Fruit fly (Drosophila melanogaster) whole organism, embryonic: ENCODE results near the gene CG10481.
A peak's percentile ranks its signal among the peaks of the same experiment; 100 is the strongest.

Experiments
- B-H1 ChIP-seq: fragments of 200-800 bp; sonication (Bioruptor generic); IDR thresholded peaks from 3 replicates; pipeline ENCODE4 v1.3.6; 2022; ENCODE audit warnings: missing biosample characterization, missing genetic modification characterization
- Bteb2 ChIP-seq: fragments of 200-800 bp; sonication (Bioruptor generic); optimal IDR thresholded peaks from 2 replicates; lab custom pipeline; 2016; ENCODE audit warnings: missing biosample characterization, missing genetic modification characterization
- CG1024 ChIP-seq: fragments of 200-800 bp; sonication (Bioruptor generic); IDR thresholded peaks from 2 replicates; pipeline ENCODE4 v1.3.6; 2022; ENCODE audit warnings: missing biosample characterization, missing genetic modification characterization
- CG10543 ChIP-seq: fragments of 200-800 bp; sonication (Bioruptor generic); optimal IDR thresholded peaks from 3 replicates; lab custom pipeline; 2017; ENCODE audit warnings: missing biosample characterization, mild to moderate bottlenecking, missing genetic modification characterization, moderate library complexity
- CG15514 ChIP-seq: fragments of 200-800 bp; sonication (Bioruptor generic); optimal IDR thresholded peaks from 3 replicates; lab custom pipeline; 2017; ENCODE audit warnings: missing biosample characterization, missing genetic modification characterization, mild to moderate bottlenecking, moderate library complexity, missing genetic modification reagents
- CG15696 ChIP-seq: fragments of 200-800 bp; sonication (Bioruptor generic); optimal IDR thresholded peaks from 2 replicates; lab custom pipeline; 2019; ENCODE audit warnings: missing biosample characterization, mild to moderate bottlenecking, missing genetic modification characterization, moderate library complexity
- CG18476 ChIP-seq: fragments of 200-800 bp; sonication (Bioruptor generic); optimal IDR thresholded peaks from 2 replicates; lab custom pipeline; 2016; ENCODE audit warnings: missing biosample characterization, mild to moderate bottlenecking, missing genetic modification characterization
- CG18599 ChIP-seq: fragments of 200-800 bp; sonication (Bioruptor generic); optimal IDR thresholded peaks from 3 replicates; lab custom pipeline; 2017; ENCODE audit warnings: missing biosample characterization, missing genetic modification characterization, mild to moderate bottlenecking, moderate library complexity, missing genetic modification reagents
- CG2889 ChIP-seq: fragments of 200-800 bp; sonication (Bioruptor generic); IDR thresholded peaks from 3 replicates; pipeline ENCODE4 v1.3.6; 2022; ENCODE audit warnings: missing biosample characterization, missing genetic modification characterization
- CG32532 ChIP-seq: fragments of 200-800 bp; sonication (Bioruptor generic); IDR thresholded peaks from 2 replicates; pipeline ENCODE4 v1.3.6; 2022; ENCODE audit warnings: missing biosample characterization, missing genetic modification characterization
- CG7357 ChIP-seq: fragments of 200-800 bp; sonication (Bioruptor generic); IDR thresholded peaks from 3 replicates; pipeline ENCODE4 v1.3.6; 2022; ENCODE audit warnings: missing biosample characterization, missing genetic modification characterization
- CG7372 ChIP-seq: fragments of 200-800 bp; sonication (Bioruptor generic); IDR thresholded peaks from 2 replicates; pipeline ENCODE4 v1.3.6; 2022; ENCODE audit warnings: missing biosample characterization, missing genetic modification characterization
- CG7745 ChIP-seq: fragments of 200-800 bp; sonication (Bioruptor generic); optimal IDR thresholded peaks from 2 replicates; lab custom pipeline; 2018; ENCODE audit warnings: missing biosample characterization, mild to moderate bottlenecking, missing genetic modification characterization, moderate library complexity
- CG7786 ChIP-seq: fragments of 200-800 bp; sonication (Bioruptor generic); optimal IDR thresholded peaks from 2 replicates; lab custom pipeline; 2016; ENCODE audit warnings: missing biosample characterization, missing genetic modification characterization
- CG7963 ChIP-seq: fragments of 200-800 bp; sonication (Bioruptor generic); IDR thresholded peaks from 3 replicates; pipeline ENCODE4 v1.3.6; 2022; ENCODE audit warnings: missing biosample characterization, missing genetic modification characterization; ENCODE audit not compliant: partially characterized antibody
- CG8089 ChIP-seq: fragments of 200-800 bp; sonication (Bioruptor generic); optimal IDR thresholded peaks from 3 replicates; lab custom pipeline; 2016; ENCODE audit warnings: missing biosample characterization, missing genetic modification characterization
- CG9437 ChIP-seq: fragments of 200-800 bp; sonication (Bioruptor generic); optimal IDR thresholded peaks from 2 replicates; lab custom pipeline; 2018; ENCODE audit warnings: missing biosample characterization, mild to moderate bottlenecking, missing genetic modification characterization
- Chrac-16 ChIP-seq: fragments of 200-800 bp; sonication (Bioruptor generic); optimal IDR thresholded peaks from 3 replicates; lab custom pipeline; 2016; ENCODE audit warnings: missing biosample characterization, missing genetic modification characterization
- CkIIα-i1 ChIP-seq: fragments of 200-800 bp; sonication (Bioruptor generic); IDR thresholded peaks from 2 replicates; pipeline ENCODE4 v1.3.6; 2022; ENCODE audit warnings: missing biosample characterization, missing genetic modification characterization
- Dbx ChIP-seq: fragments of 200-800 bp; sonication (Bioruptor generic); IDR thresholded peaks from 3 replicates; pipeline ENCODE4 v1.3.6; 2022; ENCODE audit warnings: missing biosample characterization, missing genetic modification characterization
- Dek ChIP-seq: fragments of 200-800 bp; sonication (Bioruptor generic); optimal IDR thresholded peaks from 3 replicates; lab custom pipeline; 2019; ENCODE audit warnings: missing biosample characterization, mild to moderate bottlenecking, missing genetic modification characterization, moderate library complexity
- Dip2 ChIP-seq: fragments of 200-800 bp; sonication (Bioruptor generic); IDR thresholded peaks from 2 replicates; pipeline ENCODE4 v1.3.6; 2022; ENCODE audit warnings: missing biosample characterization, missing genetic modification characterization
- Ets65A ChIP-seq: fragments of 200-800 bp; sonication (Bioruptor generic); peaks from one replicate; lab custom pipeline; 2016; ENCODE audit warnings: missing biosample characterization, missing genetic modification characterization
- Fer3 ChIP-seq: fragments of 200-800 bp; sonication (Bioruptor generic); optimal IDR thresholded peaks from 2 replicates; lab custom pipeline; 2018; ENCODE audit warnings: missing biosample characterization, mild to moderate bottlenecking, missing genetic modification characterization, moderate library complexity
- H15 ChIP-seq: fragments of 200-800 bp; sonication (Bioruptor generic); IDR thresholded peaks from 3 replicates; pipeline ENCODE4 v1.3.6; 2022; ENCODE audit warnings: missing biosample characterization, missing genetic modification characterization
- Hmx ChIP-seq: fragments of 200-800 bp; sonication (Bioruptor generic); optimal IDR thresholded peaks from 2 replicates; lab custom pipeline; 2016; ENCODE audit warnings: missing biosample characterization, missing genetic modification characterization
- Hsf ChIP-seq: fragments of 200-800 bp; sonication (Bioruptor generic); optimal IDR thresholded peaks from 3 replicates; lab custom pipeline; 2016; ENCODE audit warnings: missing biosample characterization, missing genetic modification characterization
- Kr ChIP-seq: fragments of 200-800 bp; sonication (Bioruptor generic); optimal IDR thresholded peaks from 2 replicates; lab custom pipeline; 2017; ENCODE audit warnings: missing biosample characterization, mild to moderate bottlenecking, missing genetic modification characterization
- Mad ChIP-seq: fragments of 200-800 bp; sonication (Bioruptor generic); optimal IDR thresholded peaks from 2 replicates; lab custom pipeline; 2016; ENCODE audit warnings: missing biosample characterization, missing genetic modification characterization
- Med ChIP-seq: fragments of 200-800 bp; sonication (Bioruptor generic); peaks from one replicate; lab custom pipeline; 2016; ENCODE audit warnings: missing biosample characterization, missing genetic modification characterization, mild to moderate bottlenecking, inconsistent platforms, moderate library complexity
- Meics ChIP-seq: fragments of 200-800 bp; sonication (Bioruptor generic); optimal IDR thresholded peaks from 2 replicates; lab custom pipeline; 2017; ENCODE audit warnings: missing biosample characterization, mild to moderate bottlenecking, missing genetic modification characterization
- NC2β ChIP-seq: fragments of 200-800 bp; sonication (Bioruptor generic); optimal IDR thresholded peaks from 2 replicates; lab custom pipeline; 2016; ENCODE audit warnings: missing biosample characterization, missing genetic modification characterization
- Side ChIP-seq: fragments of 200-800 bp; sonication (Bioruptor generic); optimal IDR thresholded peaks from 2 replicates; lab custom pipeline; 2016; ENCODE audit warnings: missing biosample characterization, missing genetic modification characterization
- bcd ChIP-seq: fragments of 200-800 bp; sonication (Bioruptor generic); optimal IDR thresholded peaks from 2 replicates; lab custom pipeline; 2017; ENCODE audit warnings: missing biosample characterization, mild to moderate bottlenecking, missing genetic modification characterization
- dmrt11E ChIP-seq: fragments of 200-800 bp; sonication (Bioruptor generic); optimal IDR thresholded peaks from 3 replicates; lab custom pipeline; 2018; ENCODE audit warnings: missing biosample characterization, mild to moderate bottlenecking, missing genetic modification characterization, moderate library complexity
- gcm ChIP-seq: fragments of 200-800 bp; sonication (Bioruptor generic); optimal IDR thresholded peaks from 2 replicates; lab custom pipeline; 2019; ENCODE audit warnings: missing biosample characterization, mild to moderate bottlenecking, missing genetic modification characterization, moderate library complexity
- gem ChIP-seq: fragments of 200-800 bp; sonication (Bioruptor generic); optimal IDR thresholded peaks from 2 replicates; lab custom pipeline; 2019; ENCODE audit warnings: missing biosample characterization, mild to moderate bottlenecking, missing genetic modification characterization, moderate library complexity
- inv ChIP-seq: fragments of 200-800 bp; sonication (Bioruptor generic); IDR thresholded peaks from 2 replicates; pipeline ENCODE4 v1.3.6; 2022; ENCODE audit warnings: missing biosample characterization, missing genetic modification characterization; ENCODE audit not compliant: partially characterized antibody
- jigr1 ChIP-seq: fragments of 200-800 bp; sonication (Bioruptor generic); IDR thresholded peaks from 3 replicates; pipeline ENCODE4 v1.3.6; 2022; ENCODE audit warnings: missing biosample characterization, missing genetic modification characterization
- p53 ChIP-seq: fragments of 200-800 bp; sonication (Bioruptor generic); optimal IDR thresholded peaks from 2 replicates; lab custom pipeline; 2016; ENCODE audit warnings: missing biosample characterization, missing genetic modification characterization
- sd ChIP-seq: fragments of 200-800 bp; sonication (Bioruptor generic); optimal IDR thresholded peaks from 3 replicates; lab custom pipeline; 2018; ENCODE audit warnings: missing biosample characterization, mild to moderate bottlenecking, missing genetic modification characterization, moderate library complexity
- shn ChIP-seq: fragments of 200-800 bp; sonication (Bioruptor generic); optimal IDR thresholded peaks from 3 replicates; lab custom pipeline; 2016; ENCODE audit warnings: missing biosample characterization, missing genetic modification characterization
- sob ChIP-seq: fragments of 200-800 bp; sonication (Bioruptor generic); IDR thresholded peaks from 2 replicates; pipeline ENCODE4 v1.3.6; 2022; ENCODE audit warnings: missing biosample characterization, missing genetic modification characterization
- sqz ChIP-seq: fragments of 200-800 bp; sonication (Bioruptor generic); optimal IDR thresholded peaks from 3 replicates; lab custom pipeline; 2018; ENCODE audit warnings: missing biosample characterization, mild to moderate bottlenecking, missing genetic modification characterization
- tup ChIP-seq: fragments of 200-800 bp; sonication (Bioruptor generic); optimal IDR thresholded peaks from 2 replicates; lab custom pipeline; 2016; ENCODE audit warnings: missing biosample characterization, mild to moderate bottlenecking, missing genetic modification characterization, moderate library complexity
- unc-4 ChIP-seq: fragments of 200-800 bp; sonication (Bioruptor generic); IDR thresholded peaks from 2 replicates; pipeline ENCODE4 v1.3.6; 2022; ENCODE audit warnings: missing biosample characterization, missing genetic modification characterization; ENCODE audit not compliant: partially characterized antibody
- vnd ChIP-seq: fragments of 200-800 bp; sonication (Bioruptor generic); IDR thresholded peaks from 3 replicates; pipeline ENCODE4 v1.3.6; 2022; ENCODE audit warnings: missing biosample characterization, missing genetic modification characterization; ENCODE audit not compliant: partially characterized antibody
- vvl ChIP-seq: fragments of 200-800 bp; sonication (Bioruptor generic); IDR thresholded peaks from 2 replicates; pipeline ENCODE4 v1.3.6; 2022; ENCODE audit warnings: missing biosample characterization, missing genetic modification characterization
- zen2 ChIP-seq: fragments of 200-800 bp; sonication (Bioruptor generic); IDR thresholded peaks from 3 replicates; pipeline ENCODE4 v1.3.6; 2022; ENCODE audit warnings: missing biosample characterization, missing genetic modification characterization; ENCODE audit not compliant: partially characterized antibody

Gene CG10481

DNA sequence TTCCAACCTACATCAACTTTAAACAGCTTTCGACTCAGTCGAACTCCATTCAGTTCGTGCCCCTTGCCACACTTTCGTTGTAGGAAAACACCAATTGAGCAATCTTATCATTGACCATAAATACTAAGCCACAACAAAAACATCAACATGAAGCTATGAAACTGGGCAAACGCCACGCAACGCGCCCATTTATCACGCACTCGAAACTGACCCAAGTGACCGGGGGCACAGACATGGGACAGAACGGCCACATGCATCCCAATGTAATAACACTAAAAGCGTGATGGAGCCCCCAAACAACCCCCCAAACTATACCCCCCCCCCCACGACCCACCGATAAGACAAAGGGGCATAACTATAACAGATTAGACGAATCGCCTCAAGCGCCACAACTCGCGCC lies 40.2 kb upstream of the CG10481 start (continued):
- TF ChIP-seq sd (tag; lab: Kevin White, UChicago) = peak; percentile 83
- TF ChIP-seq unc-4 (GFP tag; lab: Robert Waterston, UW) = no peak
- no peak for TF ChIP-seq Bteb2 (GFP tag; lab: Kevin White, UChicago)

DNA sequence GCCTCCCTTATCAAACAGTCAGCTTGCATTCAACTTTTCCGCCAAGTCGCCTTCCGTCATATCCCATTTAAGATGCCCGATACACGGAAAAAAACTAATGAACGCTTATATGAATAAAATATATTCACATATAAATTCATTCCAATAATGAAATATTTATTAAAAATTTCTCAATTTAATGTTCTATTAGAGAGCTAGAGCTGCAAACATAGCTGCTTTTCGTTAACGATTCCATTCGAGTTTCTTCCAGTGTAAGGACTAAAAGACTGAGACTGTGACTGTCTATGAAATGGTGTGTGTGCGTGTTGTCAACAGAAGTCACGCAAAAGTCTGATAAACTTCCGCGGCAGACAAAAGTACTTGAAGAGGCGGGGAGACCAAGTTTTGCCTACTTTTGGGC lies 37.8 kb upstream of the CG10481 start:
- TF ChIP-seq CG1024 (no peak), Hsf (no peak), CG15696 (tag; lab: Kevin White, UChicago) (no peak), Side (GFP tag; lab: Kevin White, UChicago) (no peak), CG7963 (GFP tag; lab: Robert Waterston, UW) (no peak), shn (GFP tag; lab: Kevin White, UChicago) (no peak), Meics (peak; percentile 57), Chrac-16 (GFP tag; lab: Kevin White, UChicago) (no peak), CG32532 (GFP tag; lab: Robert Waterston, UW) (peak; percentile 57; the same call in 1 of the 2 replicates), CG7745 (tag; lab: Kevin White, UChicago) (no peak), Dip2 (GFP tag; lab: Robert Waterston, UW) (no peak), tup (GFP tag; lab: Kevin White, UChicago) (no peak), CG15514 (GFP tag; lab: Kevin White, UChicago) (peak; percentile 21), CG18476 (no peak), gcm (GFP tag; lab: Kevin White, UChicago) (no peak), Fer3 (tag; lab: Kevin White, UChicago) (peak; percentile 53), H15 (GFP tag; lab: Robert Waterston, UW) (no peak), jigr1 (GFP tag; lab: Robert Waterston, UW) (no peak), gem (tag; lab: Kevin White, UChicago) (peak; percentile 72), CG9437 (peak; percentile 35), Ets65A (GFP tag; lab: Kevin White, UChicago) (no peak), Dbx (GFP tag; lab: Robert Waterston, UW) (peak; percentile 60; the same call in 2 of the 3 replicates), NC2β (no peak), Kr (no peak), CG7786 (GFP tag; lab: Kevin White, UChicago) (no peak), inv (GFP tag; lab: Robert Waterston, UW) (no peak), sob (GFP tag; lab: Robert Waterston, UW) (no peak), CG7372 (GFP tag; lab: Robert Waterston, UW) (0 out of 2 replicates have a peak, but pooled peaks have one; percentile 18), zen2 (GFP tag; lab: Robert Waterston, UW) (no peak), CkIIα-i1 (GFP tag; lab: Robert Waterston, UW) (no peak), CG2889 (GFP tag; lab: Robert Waterston, UW) (no peak), vvl (GFP tag; lab: Robert Waterston, UW) (peak; percentile 59), B-H1 (GFP tag; lab: Robert Waterston, UW) (peak; percentile 33; the same call in 2 of the 3 replicates), Hmx (GFP tag; lab: Kevin White, UChicago) (no peak), CG10543 (GFP tag; lab: Kevin White, UChicago) (no peak), dmrt11E (peak; percentile 6), CG18599 (GFP tag; lab: Kevin White, UChicago) (peak; percentile 82), vnd (GFP tag; lab: Robert Waterston, UW) (no peak), sqz (GFP tag; lab: Kevin White, UChicago) (peak; percentile 2), Med (GFP tag; lab: Kevin White, UChicago) (peak; percentile 64), CG7357 (GFP tag; lab: Robert Waterston, UW) (no peak), Dek (tag; lab: Kevin White, UChicago) (peak; percentile 38), bcd (GFP tag; lab: Kevin White, UChicago) (peak; percentile 31), CG8089 (GFP tag; lab: Kevin White, UChicago) (no peak), Mad (GFP tag; lab: Kevin White, UChicago) (no peak), p53 (GFP tag; lab: Kevin White, UChicago) (no peak)
